Fruit fly (Drosophila melanogaster) whole organism, adult: ENCODE data around the gene CG15550.

Source experiments
- CG11617 ChIP-seq: fragments of 200-800 bp; sonication (Bioruptor generic); optimal IDR thresholded peaks from 2 replicates; lab custom pipeline; 2017; ENCODE audit warnings: mild to moderate bottlenecking, missing biosample characterization, missing genetic modification reagents, missing genetic modification characterization
- Clk ChIP-seq: fragments of 200-800 bp; sonication (Bioruptor generic); optimal IDR thresholded peaks from 2 replicates; lab custom pipeline; 2017; ENCODE audit warnings: missing biosample characterization, missing genetic modification characterization
- Crg-1 ChIP-seq: fragments of 200-800 bp; sonication (Bioruptor generic); optimal IDR thresholded peaks from 2 replicates; lab custom pipeline; 2016; ENCODE audit warnings: missing biosample characterization, missing genetic modification characterization
- Mnt ChIP-seq: fragments of 200-800 bp; sonication (Bioruptor generic); optimal IDR thresholded peaks from 2 replicates; lab custom pipeline; 2016; ENCODE audit warnings: missing biosample characterization, mild to moderate bottlenecking, missing genetic modification characterization
- kay ChIP-seq: fragments of 200-800 bp; sonication (Bioruptor generic); peaks from one replicate; lab custom pipeline; 2016; ENCODE audit warnings: missing biosample characterization, missing genetic modification characterization, borderline replicate concordance
- toe ChIP-seq: fragments of 200-800 bp; sonication (Bioruptor generic); optimal IDR thresholded peaks from 2 replicates; lab custom pipeline; 2016; ENCODE audit warnings: missing biosample characterization, missing genetic modification characterization

- no peak for TF ChIP-seq toe
- TF ChIP-seq Mnt (GFP tag; lab: Kevin White, UChicago): no peak
- TF ChIP-seq CG11617 (GFP tag; lab: Kevin White, UChicago): no peak
- no peak for TF ChIP-seq Crg-1 (GFP tag; lab: Kevin White, UChicago)
- TF ChIP-seq kay (GFP tag; lab: Kevin White, UChicago): no peak
- no peak for TF ChIP-seq Clk (GFP tag; lab: Kevin White, UChicago)
Observed at dm6 chr3R:30937002-30937401, at the start of gene CG15550.
